Worm (Caenorhabditis elegans): ENCODE data around the gene F29A7.8.
A peak's percentile ranks its signal among the peaks of the same experiment; 100 is the strongest.

Gene F29A7.8

ce11 chrII:2757954-2758353 lies at the start of gene F29A7.8:
F29A7.8 (minus strand) TSS chrII:2758054.
- TF ChIP-seq flh-1 (GFP tag; optimal IDR thresholded peaks at IDR 0.05), result no peak
- TF ChIP-seq M03D4.4 (tag; optimal IDR thresholded peaks at IDR 0.05), result no peak
- TF ChIP-seq lin-13 (tag; optimal IDR thresholded peaks at IDR 0.05), result no peak
- no peak for TF ChIP-seq zip-8 (tag; optimal IDR thresholded peaks at IDR 0.05)
- TF ChIP-seq tbx-8 (GFP tag; optimal IDR thresholded peaks at IDR 0.05), result no peak
- no peak for TF ChIP-seq unc-39 (tag; optimal IDR thresholded peaks at IDR 0.05)
- no peak for TF ChIP-seq lin-32 (GFP tag; optimal IDR thresholded peaks at IDR 0.05)
- no peak for TF ChIP-seq nhr-12 (tag; optimal IDR thresholded peaks at IDR 0.05)
- TF ChIP-seq hlh-1 (tag; optimal IDR thresholded peaks at IDR 0.05), result no peak
- no peak for TF ChIP-seq nhr-2 (tag; optimal IDR thresholded peaks at IDR 0.05)
- TF ChIP-seq unc-120 (tag; optimal IDR thresholded peaks at IDR 0.05; ENCODE audit: poor library complexity, severe bottlenecking), result no peak
- TF ChIP-seq sptf-1 (tag; optimal IDR thresholded peaks at IDR 0.05), result no peak
- TF ChIP-seq mep-1 (tag; optimal IDR thresholded peaks at IDR 0.05), result no peak
- no peak for TF ChIP-seq nhr-76 (tag; optimal IDR thresholded peaks at IDR 0.05)

DNA sequence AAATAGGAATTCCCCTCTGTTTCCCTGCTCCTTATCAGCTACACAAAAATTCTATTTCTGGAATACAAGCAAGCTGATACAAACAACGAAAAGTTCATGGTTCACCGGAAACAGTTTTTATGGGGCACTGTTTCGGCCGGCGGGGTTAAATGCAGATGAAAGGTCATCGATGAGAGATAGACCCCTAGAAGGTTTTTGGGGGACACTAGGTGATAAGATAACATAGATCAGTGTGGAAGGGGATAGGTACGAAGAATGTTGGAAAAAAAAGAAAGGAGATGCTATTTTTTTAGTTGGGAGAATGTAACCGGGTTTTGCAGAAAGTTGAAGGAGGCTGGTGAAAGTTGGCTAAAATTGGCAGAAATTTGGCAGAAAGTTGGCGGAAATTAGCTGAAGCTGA lies 47.7 kb upstream of the F29A7.8 start:
- TF ChIP-seq pha-4 (tag; optimal IDR thresholded peaks at IDR 0.05) (no peak), nhr-237 (tag; optimal IDR thresholded peaks at IDR 0.05) (no peak), sptf-1 (tag; optimal IDR thresholded peaks at IDR 0.05) (no peak), drap-1 (GFP tag; optimal IDR thresholded peaks at IDR 0.05) (no peak)

DNA sequence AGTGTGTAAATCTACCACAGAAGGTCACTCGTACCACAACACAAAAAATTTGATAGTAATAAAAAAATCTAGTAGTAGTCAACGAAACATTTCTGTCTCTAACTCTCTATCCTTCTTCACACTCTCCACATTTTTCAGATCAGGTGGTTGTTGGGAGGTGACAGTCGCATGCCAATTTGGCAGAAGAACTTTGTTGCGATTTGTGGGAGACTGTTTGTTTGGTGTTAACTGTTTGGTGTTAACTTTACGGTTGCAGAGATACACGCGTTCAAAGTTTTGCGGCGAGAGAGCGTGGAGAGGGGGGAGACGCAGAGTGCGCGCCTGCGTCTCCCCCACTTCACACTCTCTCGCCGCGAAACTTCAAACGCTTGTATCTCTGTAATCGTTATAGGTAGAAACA lies 47.1 kb upstream of the F29A7.8 start:
- no peak for TF ChIP-seq tbx-8 (GFP tag; optimal IDR thresholded peaks at IDR 0.05)
- no peak for TF ChIP-seq ztf-11 (tag; optimal IDR thresholded peaks at IDR 0.05)

- TF ChIP-seq unc-120 (tag; optimal IDR thresholded peaks at IDR 0.05; ENCODE audit: poor library complexity, severe bottlenecking) (peak; percentile 50), ces-1 (GFP tag; optimal IDR thresholded peaks at IDR 0.05) (peak; percentile 12), snpc-4 (tag; optimal IDR thresholded peaks at IDR 0.05) (no peak)
Observed at ce11 chrII:2804245-2804644, 46.4 kb upstream of the F29A7.8 start.

- no peak for TF ChIP-seq sptf-1 (tag; optimal IDR thresholded peaks at IDR 0.05)
- TF ChIP-seq flh-1 (GFP tag; optimal IDR thresholded peaks at IDR 0.05), result no peak
- no peak for TF ChIP-seq elt-1 (tag; optimal IDR thresholded peaks at IDR 0.05; ENCODE audit: borderline replicate concordance, insufficient read depth)
- no peak for TF ChIP-seq nhr-12 (tag; optimal IDR thresholded peaks at IDR 0.05)
- no peak for TF ChIP-seq bed-3 (GFP tag; optimal IDR thresholded peaks at IDR 0.05)
- TF ChIP-seq lin-32 (GFP tag; optimal IDR thresholded peaks at IDR 0.05), result no peak
- no peak for TF ChIP-seq sem-2 (GFP tag; optimal IDR thresholded peaks at IDR 0.05)
- TF ChIP-seq M03D4.4 (tag; optimal IDR thresholded peaks at IDR 0.05), result no peak
- TF ChIP-seq unc-120 (tag; optimal IDR thresholded peaks at IDR 0.05; ENCODE audit: poor library complexity, severe bottlenecking), result no peak
- TF ChIP-seq mls-2 (tag; optimal IDR thresholded peaks at IDR 0.05), result no peak
- no peak for TF ChIP-seq ceh-43 (GFP tag; optimal IDR thresholded peaks at IDR 0.05)
- TF ChIP-seq ceh-83 (GFP tag; optimal IDR thresholded peaks at IDR 0.05), result no peak
- no peak for TF ChIP-seq nhr-2 (tag; optimal IDR thresholded peaks at IDR 0.05)
- TF ChIP-seq drap-1 (GFP tag; optimal IDR thresholded peaks at IDR 0.05), result no peak
- no peak for TF ChIP-seq elt-3 (tag; optimal IDR thresholded peaks at IDR 0.05)
- TF ChIP-seq ces-1 (GFP tag; optimal IDR thresholded peaks at IDR 0.05), result no peak
Observed at ce11 chrII:2802804-2803586, 45.1 kb upstream of the F29A7.8 start.

ce11 chrII:2801764-2802163 lies 43.9 kb upstream of the F29A7.8 start:
- TF ChIP-seq mep-1 (tag; optimal IDR thresholded peaks at IDR 0.05) (no peak), lin-13 (tag; optimal IDR thresholded peaks at IDR 0.05) (peak; percentile 2)

Measured in whole organism, mixed stage, embryonic.